Fruit fly (Drosophila melanogaster) whole organism, embryonic: ENCODE data around the gene Desat2.

Experiments used
- Atf-2 ChIP-seq: fragments of 200-800 bp; sonication (Bioruptor generic); optimal IDR thresholded peaks from 2 replicates; lab custom pipeline; 2016; ENCODE audit warnings: missing biosample characterization, missing genetic modification characterization
- Bdp1 ChIP-seq: fragments of 200-800 bp; sonication (Bioruptor generic); optimal IDR thresholded peaks from 3 replicates; lab custom pipeline; 2016; ENCODE audit warnings: missing biosample characterization, missing genetic modification characterization
- CG10209 ChIP-seq: fragments of 200-800 bp; sonication (Bioruptor generic); optimal IDR thresholded peaks from 3 replicates; lab custom pipeline; 2017; ENCODE audit warnings: missing biosample characterization, mild to moderate bottlenecking, missing genetic modification characterization, missing genetic modification reagents
- CG10366 ChIP-seq: fragments of 200-800 bp; sonication (Bioruptor generic); IDR thresholded peaks from 2 replicates; pipeline ENCODE4 v1.3.6; 2022; ENCODE audit warnings: missing biosample characterization, missing genetic modification characterization
- CG10462 ChIP-seq: fragments of 200-800 bp; sonication (Bioruptor generic); optimal IDR thresholded peaks from 2 replicates; lab custom pipeline; 2016; ENCODE audit warnings: missing biosample characterization, missing genetic modification characterization
- CG11247 ChIP-seq: fragments of 200-800 bp; sonication (Bioruptor generic); IDR thresholded peaks from 2 replicates; pipeline ENCODE4 v1.3.6; 2022; ENCODE audit warnings: missing biosample characterization, missing genetic modification characterization
- CG16863 ChIP-seq: fragments of 200-800 bp; sonication (Bioruptor generic); optimal IDR thresholded peaks from 3 replicates; lab custom pipeline; 2016; ENCODE audit warnings: missing biosample characterization, missing genetic modification characterization
- CG2712 ChIP-seq: fragments of 200-800 bp; optimal IDR thresholded peaks from 3 replicates; lab custom pipeline; 2019; ENCODE audit warnings: missing biosample characterization, mild to moderate bottlenecking, missing genetic modification characterization, moderate library complexity
- CG30403 ChIP-seq: fragments of 200-800 bp; sonication (Bioruptor generic); optimal IDR thresholded peaks from 3 replicates; lab custom pipeline; 2016; ENCODE audit warnings: missing biosample characterization, missing genetic modification characterization
- CG30431 ChIP-seq: fragments of 200-800 bp; sonication (Bioruptor generic); optimal IDR thresholded peaks from 2 replicates; lab custom pipeline; 2017; ENCODE audit warnings: missing biosample characterization, missing genetic modification characterization
- CG43689 ChIP-seq: fragments of 200-800 bp; sonication (Bioruptor generic); IDR thresholded peaks from 2 replicates; pipeline ENCODE4 v1.3.6; 2022; ENCODE audit warnings: missing biosample characterization, missing genetic modification characterization
- CG6654 ChIP-seq: fragments of 200-800 bp; sonication (Bioruptor generic); optimal IDR thresholded peaks from 2 replicates; lab custom pipeline; 2017; ENCODE audit warnings: missing biosample characterization, mild to moderate bottlenecking, missing genetic modification characterization
- CG6791 ChIP-seq: fragments of 200-800 bp; sonication (Bioruptor generic); IDR thresholded peaks from 3 replicates; pipeline ENCODE4 v1.3.6; 2022; ENCODE audit warnings: missing biosample characterization, missing genetic modification characterization; ENCODE audit not compliant: partially characterized antibody
- CG7963 ChIP-seq: fragments of 200-800 bp; sonication (Bioruptor generic); IDR thresholded peaks from 3 replicates; pipeline ENCODE4 v1.3.6; 2022; ENCODE audit warnings: missing biosample characterization, missing genetic modification characterization; ENCODE audit not compliant: partially characterized antibody
- CG8290 ChIP-seq, 3 experiments: fragments of 200-800 bp; sonication (Bioruptor generic); optimal IDR thresholded peaks; 2 replicates each; lab custom pipeline; 2016 to 2019; ENCODE audit warnings: missing biosample characterization in 3 of 3, missing genetic modification characterization in 3 of 3, mild to moderate bottlenecking in 2 of 3, moderate library complexity in 1 of 3
- CHES-1-like ChIP-seq: fragments of 200-800 bp; sonication (Bioruptor generic); optimal IDR thresholded peaks from 2 replicates; lab custom pipeline; 2016; ENCODE audit warnings: missing biosample characterization, missing genetic modification characterization
- D19A ChIP-seq: fragments of 200-800 bp; optimal IDR thresholded peaks from 3 replicates; lab custom pipeline; 2019; ENCODE audit warnings: missing biosample characterization, mild to moderate bottlenecking, missing genetic modification characterization, moderate library complexity
- HmgZ ChIP-seq: fragments of 200-800 bp; sonication (Bioruptor generic); optimal IDR thresholded peaks from 2 replicates; lab custom pipeline; 2018; ENCODE audit warnings: missing biosample characterization, mild to moderate bottlenecking, missing genetic modification characterization
- Lim3 ChIP-seq: fragments of 200-800 bp; sonication (Bioruptor generic); IDR thresholded peaks from 2 replicates; pipeline ENCODE4 v1.3.6; 2022; ENCODE audit warnings: missing biosample characterization, missing genetic modification characterization
- NC2β ChIP-seq: fragments of 200-800 bp; sonication (Bioruptor generic); optimal IDR thresholded peaks from 2 replicates; lab custom pipeline; 2016; ENCODE audit warnings: missing biosample characterization, missing genetic modification characterization
- Neu2 ChIP-seq: fragments of 200-800 bp; sonication (Bioruptor generic); optimal IDR thresholded peaks from 3 replicates; lab custom pipeline; 2016; ENCODE audit warnings: missing biosample characterization, missing genetic modification characterization, borderline replicate concordance
- amos ChIP-seq: fragments of 200-800 bp; sonication (Bioruptor generic); IDR thresholded peaks from 2 replicates; pipeline ENCODE4 v1.3.6; 2022; ENCODE audit warnings: missing biosample characterization, missing genetic modification characterization; ENCODE audit not compliant: partially characterized antibody
- ato ChIP-seq: fragments of 200-800 bp; sonication (Bioruptor generic); IDR thresholded peaks from 2 replicates; pipeline ENCODE4 v1.3.6; 2022; ENCODE audit warnings: missing biosample characterization, missing genetic modification characterization; ENCODE audit not compliant: partially characterized antibody
- bab2 ChIP-seq: fragments of 200-800 bp; sonication (Bioruptor generic); optimal IDR thresholded peaks from 2 replicates; lab custom pipeline; 2016; ENCODE audit warnings: missing biosample characterization, missing genetic modification characterization
- br ChIP-seq: fragments of >200 bp; optimal IDR thresholded peaks from 2 replicates; lab custom pipeline; 2017
- bsh ChIP-seq, 2 experiments: fragments of 200-800 bp; sonication (Bioruptor generic); optimal IDR thresholded peaks; 2 replicates each; lab custom pipeline; 2017 to 2018; ENCODE audit warnings: mild to moderate bottlenecking in 2 of 2, missing biosample characterization in 2 of 2, missing genetic modification characterization in 2 of 2, moderate library complexity in 1 of 2
- chn ChIP-seq: fragments of 200-800 bp; sonication (Bioruptor generic); optimal IDR thresholded peaks from 2 replicates; lab custom pipeline; 2016; ENCODE audit warnings: missing biosample characterization, missing genetic modification characterization
- crp ChIP-seq, 2 experiments: fragments of 200-800 bp; sonication (Bioruptor generic); optimal IDR thresholded peaks; 2 replicates in 1 of 2; 3 replicates in 1 of 2; lab custom pipeline; 2017; ENCODE audit warnings: missing biosample characterization in 2 of 2, missing genetic modification characterization in 2 of 2, mild to moderate bottlenecking in 1 of 2, moderate library complexity in 1 of 2
- dati ChIP-seq: fragments of 200-800 bp; sonication (Bioruptor generic); IDR thresholded peaks from 2 replicates; pipeline ENCODE4 v1.3.6; 2022; ENCODE audit warnings: missing biosample characterization, missing genetic modification characterization
- en ChIP-seq: fragments of 200-800 bp; sonication (Bioruptor generic); optimal IDR thresholded peaks from 2 replicates; lab custom pipeline; 2016; ENCODE audit warnings: missing biosample characterization, missing genetic modification characterization
- esg ChIP-seq: fragments of 200-800 bp; sonication (Bioruptor generic); conservative IDR thresholded peaks from 2 replicates; pipeline ENCODE4 v1.3.6; 2022; ENCODE audit warnings: missing biosample characterization, missing genetic modification characterization
- gfzf ChIP-seq: fragments of 200-800 bp; sonication (Bioruptor generic); optimal IDR thresholded peaks from 2 replicates; lab custom pipeline; 2016; ENCODE audit warnings: missing biosample characterization, mild to moderate bottlenecking, missing genetic modification characterization, moderate library complexity
- h ChIP-seq: fragments of >200 bp; optimal IDR thresholded peaks from 2 replicates; lab custom pipeline; 2017
- hb ChIP-seq: fragments of 200-800 bp; sonication (Bioruptor generic); IDR thresholded peaks from 3 replicates; pipeline ENCODE4 v1.3.6; 2022; ENCODE audit warnings: missing biosample characterization, missing genetic modification characterization; ENCODE audit not compliant: partially characterized antibody
- jigr1 ChIP-seq: fragments of 200-800 bp; sonication (Bioruptor generic); IDR thresholded peaks from 3 replicates; pipeline ENCODE4 v1.3.6; 2022; ENCODE audit warnings: missing biosample characterization, missing genetic modification characterization
- nerfin-2 ChIP-seq: fragments of 200-800 bp; sonication (Bioruptor generic); IDR thresholded peaks from 2 replicates; pipeline ENCODE4 v1.3.6; 2022; ENCODE audit warnings: missing biosample characterization, missing genetic modification characterization; ENCODE audit not compliant: partially characterized antibody
- p53 ChIP-seq: fragments of 200-800 bp; sonication (Bioruptor generic); optimal IDR thresholded peaks from 2 replicates; lab custom pipeline; 2016; ENCODE audit warnings: missing biosample characterization, missing genetic modification characterization
- pan ChIP-seq, 4 experiments: fragments of >200 bp in 3 of 4; fragments of 200-800 bp in 1 of 4; sonication (Bioruptor generic) in 1 of 4; optimal IDR thresholded peaks in 3 of 4; IDR thresholded peaks in 1 of 4; 2 replicates each; pipeline versions ENCODE4 v1.3.6 to Lab custom; 2017 to 2022; ENCODE audit warnings: missing biosample characterization in 2 of 4, missing genetic modification characterization in 2 of 4, mixed read lengths in 1 of 4
- peb ChIP-seq: fragments of 200-800 bp; sonication (Bioruptor generic); IDR thresholded peaks from 2 replicates; pipeline ENCODE4 v1.3.6; 2022; ENCODE audit warnings: missing biosample characterization, missing genetic modification characterization
- phol ChIP-seq: fragments of 200-800 bp; sonication (Bioruptor generic); optimal IDR thresholded peaks from 3 replicates; lab custom pipeline; 2018; ENCODE audit warnings: missing biosample characterization, mild to moderate bottlenecking, missing genetic modification characterization, moderate library complexity
- shn ChIP-seq: fragments of 200-800 bp; sonication (Bioruptor generic); optimal IDR thresholded peaks from 3 replicates; lab custom pipeline; 2016; ENCODE audit warnings: missing biosample characterization, missing genetic modification characterization
- sisA ChIP-seq: fragments of 200-800 bp; sonication (Bioruptor generic); IDR thresholded peaks from 2 replicates; pipeline ENCODE4 v1.3.6; 2022; ENCODE audit warnings: missing biosample characterization, missing genetic modification characterization
- sob ChIP-seq: fragments of 200-800 bp; sonication (Bioruptor generic); IDR thresholded peaks from 2 replicates; pipeline ENCODE4 v1.3.6; 2022; ENCODE audit warnings: missing biosample characterization, missing genetic modification characterization
- sqz ChIP-seq: fragments of 200-800 bp; sonication (Bioruptor generic); optimal IDR thresholded peaks from 3 replicates; lab custom pipeline; 2018; ENCODE audit warnings: missing biosample characterization, mild to moderate bottlenecking, missing genetic modification characterization
- trem ChIP-seq: fragments of 200-800 bp; optimal IDR thresholded peaks from 3 replicates; lab custom pipeline; 2019; ENCODE audit warnings: missing biosample characterization, mild to moderate bottlenecking, missing genetic modification characterization, moderate library complexity
- vfl ChIP-seq: fragments of 200-800 bp; sonication (Bioruptor generic); optimal IDR thresholded peaks from 2 replicates; lab custom pipeline; 2016; ENCODE audit warnings: missing biosample characterization, missing genetic modification characterization
- zen2 ChIP-seq: fragments of 200-800 bp; sonication (Bioruptor generic); IDR thresholded peaks from 3 replicates; pipeline ENCODE4 v1.3.6; 2022; ENCODE audit warnings: missing biosample characterization, missing genetic modification characterization; ENCODE audit not compliant: partially characterized antibody
- zfh1 ChIP-seq: fragments of 200-800 bp; sonication (Bioruptor generic); IDR thresholded peaks from 3 replicates; pipeline ENCODE4 v1.3.6; 2022; ENCODE audit warnings: missing biosample characterization, missing genetic modification characterization
- zfh2 ChIP-seq: fragments of 200-800 bp; sonication (Bioruptor generic); optimal IDR thresholded peaks from 2 replicates; lab custom pipeline; 2016; ENCODE audit warnings: missing biosample characterization, missing genetic modification characterization

The Desat2 gene

DNA sequence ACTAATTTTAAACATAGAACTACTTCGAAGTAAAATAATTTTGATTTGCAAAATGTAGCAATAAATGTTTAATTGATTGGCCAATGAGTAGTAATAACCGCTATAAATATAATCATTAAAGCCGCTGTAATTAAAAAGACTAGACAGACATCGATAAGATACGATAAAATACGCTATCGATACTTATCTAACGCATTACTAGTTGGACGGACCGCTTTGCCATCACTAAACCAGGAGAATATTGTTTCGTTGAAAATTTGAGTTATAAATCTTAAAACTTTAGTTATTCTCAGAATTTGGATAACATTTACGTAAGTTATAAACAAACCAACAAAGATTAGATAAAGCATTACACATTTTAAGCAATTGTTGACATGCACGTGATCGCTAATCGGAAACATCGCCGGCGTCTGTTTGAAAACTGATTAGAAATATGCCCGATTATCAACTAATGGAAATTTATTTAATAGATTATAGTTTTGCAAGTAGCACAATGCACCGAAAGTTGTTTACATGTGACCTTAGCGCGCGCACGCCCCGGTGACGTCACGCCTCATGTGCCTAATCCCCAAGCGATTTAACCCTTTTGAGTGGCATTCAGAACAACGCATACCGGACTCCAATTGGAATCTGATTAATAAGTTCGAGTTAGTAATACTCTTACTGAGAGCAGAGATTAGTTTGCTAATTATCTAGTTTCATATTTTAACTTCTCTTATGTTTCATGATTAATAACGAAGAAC lies 3.5 kb downstream of the Desat2 start, which contains the start of gene Desat1 (continued):
- TF ChIP-seq dati (GFP tag; lab: Robert Waterston, UW): no peak
- peak; percentile 36 for TF ChIP-seq HmgZ (tag; lab: Kevin White, UChicago)
- TF ChIP-seq pan (optimal IDR thresholded peaks at IDR 0.05; lab: Kevin White, UChicago): no peak
- TF ChIP-seq pan (GFP tag; optimal IDR thresholded peaks at IDR 0.05 in 1 of 2, IDR thresholded peaks at IDR 0.05 in 1 of 2): no peak
- TF ChIP-seq CG6654 (GFP tag; lab: Kevin White, UChicago): no peak
- TF ChIP-seq bab2 (GFP tag; lab: Kevin White, UChicago): no peak
- TF ChIP-seq sqz (GFP tag; lab: Kevin White, UChicago): no peak
- peak; percentile 26 for TF ChIP-seq CG8290 (GFP tag; optimal IDR thresholded peaks at IDR 0.05; lab: Kevin White, UChicago)
- peak in 1 of 2 experiments; percentile 18 for TF ChIP-seq CG8290 (tag; optimal IDR thresholded peaks at IDR 0.05; lab: Kevin White, UChicago)
- TF ChIP-seq br (lab: Kevin White, UChicago): no peak
- TF ChIP-seq shn: no peak
- no peak for TF ChIP-seq sob
- no peak for TF ChIP-seq jigr1 (GFP tag; lab: Robert Waterston, UW)
- TF ChIP-seq crp (GFP tag; optimal IDR thresholded peaks at IDR 0.05; lab: Kevin White, UChicago): no peak
- peak; percentile 95 for TF ChIP-seq CG6791 (GFP tag; lab: Robert Waterston, UW)
- peak; percentile 4 for TF ChIP-seq NC2β (GFP tag; lab: Kevin White, UChicago)
- TF ChIP-seq nerfin-2 (GFP tag; lab: Robert Waterston, UW): peak; percentile 77
- peak; percentile 34 for TF ChIP-seq gfzf
- no peak for TF ChIP-seq p53
- TF ChIP-seq peb (GFP tag; lab: Robert Waterston, UW): no peak
- no peak for TF ChIP-seq vfl (GFP tag; lab: Kevin White, UChicago)
- no peak for TF ChIP-seq CG10366 (GFP tag; lab: Robert Waterston, UW)
- no peak for TF ChIP-seq CG30431 (GFP tag; lab: Kevin White, UChicago)
- TF ChIP-seq hb: peak; percentile 79
- TF ChIP-seq trem (tag; lab: Kevin White, UChicago): peak; percentile 79
- TF ChIP-seq bsh (GFP tag; optimal IDR thresholded peaks at IDR 0.05; lab: Kevin White, UChicago): no peak
- TF ChIP-seq amos: peak; percentile 93; the same call in 1 of the 2 replicates
- TF ChIP-seq CG10209 (GFP tag; lab: Kevin White, UChicago): no peak
- TF ChIP-seq h (lab: Kevin White, UChicago): no peak
- no peak for TF ChIP-seq zfh2 (GFP tag; lab: Kevin White, UChicago)
- no peak for TF ChIP-seq Bdp1
- TF ChIP-seq CHES-1-like (GFP tag; lab: Kevin White, UChicago): peak; percentile 5
- no peak for TF ChIP-seq CG11247 (GFP tag; lab: Robert Waterston, UW)
- peak; percentile 38 for TF ChIP-seq CG2712 (tag; lab: Kevin White, UChicago)
- TF ChIP-seq zfh1 (GFP tag; lab: Robert Waterston, UW): no peak
- TF ChIP-seq CG43689 (GFP tag; lab: Robert Waterston, UW): no peak
- no peak for TF ChIP-seq Neu2 (GFP tag; lab: Kevin White, UChicago)
- TF ChIP-seq CG7963 (GFP tag; lab: Robert Waterston, UW): peak; percentile 88
- peak; percentile 9 for TF ChIP-seq phol
- TF ChIP-seq CG10462 (GFP tag; lab: Kevin White, UChicago): no peak
- TF ChIP-seq D19A (tag; lab: Kevin White, UChicago): peak; percentile 55
- TF ChIP-seq Lim3 (GFP tag; lab: Robert Waterston, UW): no peak
- TF ChIP-seq ato (GFP tag; lab: Robert Waterston, UW): peak; percentile 86
- no peak for TF ChIP-seq Atf-2 (GFP tag; lab: Kevin White, UChicago)
- TF ChIP-seq zen2 (GFP tag; lab: Robert Waterston, UW): peak; percentile 88
- peak; percentile 8 for TF ChIP-seq CG30403 (GFP tag; lab: Kevin White, UChicago)
- no peak for TF ChIP-seq sisA (GFP tag; lab: Robert Waterston, UW)
- TF ChIP-seq en (GFP tag; lab: Kevin White, UChicago): no peak
- no peak for TF ChIP-seq chn
- TF ChIP-seq CG16863 (GFP tag; lab: Kevin White, UChicago): no peak
- TF ChIP-seq esg (GFP tag; lab: Robert Waterston, UW): no peak
